Fruit fly (Drosophila melanogaster) whole organism, embryonic: ENCODE results near the gene CG42726.

ENCODE experiments used
- Aef1 ChIP-seq: fragments of 200-800 bp; sonication (Bioruptor generic); IDR thresholded peaks from 3 replicates; pipeline ENCODE4 v1.3.6; 2022; ENCODE audit warnings: missing biosample characterization, missing genetic modification characterization
- B-H1 ChIP-seq: fragments of 200-800 bp; sonication (Bioruptor generic); IDR thresholded peaks from 3 replicates; pipeline ENCODE4 v1.3.6; 2022; ENCODE audit warnings: missing biosample characterization, missing genetic modification characterization
- Bdp1 ChIP-seq: fragments of 200-800 bp; sonication (Bioruptor generic); optimal IDR thresholded peaks from 3 replicates; lab custom pipeline; 2016; ENCODE audit warnings: missing biosample characterization, missing genetic modification characterization
- CG10462 ChIP-seq: fragments of 200-800 bp; sonication (Bioruptor generic); optimal IDR thresholded peaks from 2 replicates; lab custom pipeline; 2016; ENCODE audit warnings: missing biosample characterization, missing genetic modification characterization
- CG11504 ChIP-seq: fragments of 200-800 bp; sonication (Bioruptor generic); optimal IDR thresholded peaks from 3 replicates; lab custom pipeline; 2019; ENCODE audit warnings: missing biosample characterization, mild to moderate bottlenecking, missing genetic modification characterization, moderate library complexity
- CG12071 ChIP-seq: fragments of 200-800 bp; sonication (Bioruptor generic); optimal IDR thresholded peaks from 3 replicates; lab custom pipeline; 2018; ENCODE audit warnings: missing biosample characterization, mild to moderate bottlenecking, missing genetic modification characterization
- CG13287 ChIP-seq: fragments of 200-800 bp; sonication (Bioruptor generic); IDR thresholded peaks from 2 replicates; pipeline ENCODE4 v1.3.6; 2022; ENCODE audit warnings: missing biosample characterization, missing genetic modification characterization; ENCODE audit not compliant: partially characterized antibody
- CG14441 ChIP-seq: fragments of 200-800 bp; sonication (Bioruptor generic); IDR thresholded peaks from 2 replicates; pipeline ENCODE4 v1.3.6; 2022; ENCODE audit warnings: missing biosample characterization, missing genetic modification characterization
- CG14667 ChIP-seq: fragments of 200-800 bp; sonication (Bioruptor generic); IDR thresholded peaks from 2 replicates; pipeline ENCODE4 v1.3.6; 2022; ENCODE audit warnings: missing biosample characterization, missing genetic modification characterization
- CG16779 ChIP-seq: fragments of 200-800 bp; sonication (Bioruptor generic); IDR thresholded peaks from 2 replicates; pipeline ENCODE4 v1.3.6; 2022; ENCODE audit warnings: missing biosample characterization, missing genetic modification characterization
- CG17361 ChIP-seq: fragments of 200-800 bp; sonication (Bioruptor generic); IDR thresholded peaks from 3 replicates; pipeline ENCODE4 v1.3.6; 2022; ENCODE audit warnings: missing biosample characterization, missing genetic modification characterization
- CG18476 ChIP-seq: fragments of 200-800 bp; sonication (Bioruptor generic); optimal IDR thresholded peaks from 2 replicates; lab custom pipeline; 2016; ENCODE audit warnings: missing biosample characterization, mild to moderate bottlenecking, missing genetic modification characterization
- CG18619 ChIP-seq: fragments of 200-800 bp; sonication (Bioruptor generic); optimal IDR thresholded peaks from 3 replicates; lab custom pipeline; 2017; ENCODE audit warnings: missing biosample characterization, mild to moderate bottlenecking, missing genetic modification characterization
- CG2202 ChIP-seq: fragments of 200-800 bp; sonication (Bioruptor generic); optimal IDR thresholded peaks from 2 replicates; lab custom pipeline; 2018; ENCODE audit warnings: missing biosample characterization, mild to moderate bottlenecking, missing genetic modification characterization
- CG2875 ChIP-seq: fragments of 200-800 bp; sonication (Bioruptor generic); optimal IDR thresholded peaks from 2 replicates; lab custom pipeline; 2017; ENCODE audit warnings: missing biosample characterization, mild to moderate bottlenecking, missing genetic modification characterization, missing genetic modification reagents
- CG34376 ChIP-seq: fragments of 200-800 bp; sonication (Bioruptor generic); optimal IDR thresholded peaks from 2 replicates; lab custom pipeline; 2018; ENCODE audit warnings: missing biosample characterization, mild to moderate bottlenecking, missing genetic modification characterization
- CG4404 ChIP-seq: fragments of 200-800 bp; sonication (Bioruptor generic); IDR thresholded peaks from 2 replicates; pipeline ENCODE4 v1.3.6; 2022; ENCODE audit warnings: missing biosample characterization, missing genetic modification characterization
- CG4617 ChIP-seq: fragments of 200-800 bp; sonication (Bioruptor generic); optimal IDR thresholded peaks from 3 replicates; lab custom pipeline; 2016; ENCODE audit warnings: missing biosample characterization, missing genetic modification characterization, borderline replicate concordance
- CG5953 ChIP-seq: fragments of 200-800 bp; sonication (Bioruptor generic); IDR thresholded peaks from 2 replicates; pipeline ENCODE4 v1.3.6; 2022; ENCODE audit warnings: missing biosample characterization, missing genetic modification characterization
- CG6175 ChIP-seq: fragments of 200-800 bp; sonication (Bioruptor generic); IDR thresholded peaks from 3 replicates; pipeline ENCODE4 v1.3.6; 2022; ENCODE audit warnings: missing biosample characterization, missing genetic modification characterization
- CG6254 ChIP-seq: fragments of 200-800 bp; sonication (Bioruptor generic); optimal IDR thresholded peaks from 3 replicates; lab custom pipeline; 2017; ENCODE audit warnings: mild to moderate bottlenecking, missing biosample characterization, missing genetic modification reagents, missing genetic modification characterization
- CG6272 ChIP-seq: fragments of 200-800 bp; sonication (Bioruptor generic); IDR thresholded peaks from 2 replicates; pipeline ENCODE4 v1.3.6; 2022; ENCODE audit warnings: missing biosample characterization, missing genetic modification characterization
- CG7271 ChIP-seq: fragments of 200-800 bp; sonication (Bioruptor generic); optimal IDR thresholded peaks from 2 replicates; lab custom pipeline; 2018; ENCODE audit warnings: missing biosample characterization, mild to moderate bottlenecking, missing genetic modification characterization, moderate library complexity
- CG8944 ChIP-seq: fragments of 200-800 bp; sonication (Bioruptor generic); optimal IDR thresholded peaks from 3 replicates; lab custom pipeline; 2016; ENCODE audit warnings: missing biosample characterization, missing genetic modification characterization
- CG9932 ChIP-seq: fragments of 200-800 bp; sonication (Bioruptor generic); IDR thresholded peaks from 2 replicates; pipeline ENCODE4 v1.3.6; 2022; ENCODE audit warnings: missing biosample characterization, missing genetic modification characterization
- D19B ChIP-seq: fragments of 200-800 bp; sonication (Bioruptor generic); optimal IDR thresholded peaks from 2 replicates; lab custom pipeline; 2017; ENCODE audit warnings: missing biosample characterization, mild to moderate bottlenecking, missing genetic modification characterization
- E2f1 ChIP-seq: fragments of 200-800 bp; sonication (Bioruptor generic); IDR thresholded peaks from 2 replicates; pipeline ENCODE4 v1.3.6; 2022; ENCODE audit warnings: missing biosample characterization, missing genetic modification characterization
- Fer1 ChIP-seq: fragments of 200-800 bp; sonication (Bioruptor generic); optimal IDR thresholded peaks from 2 replicates; lab custom pipeline; 2017; ENCODE audit warnings: missing biosample characterization, mild to moderate bottlenecking, missing genetic modification characterization
- Fer2 ChIP-seq: fragments of 200-800 bp; sonication (Bioruptor generic); optimal IDR thresholded peaks from 2 replicates; lab custom pipeline; 2018; ENCODE audit warnings: missing biosample characterization, mild to moderate bottlenecking, missing genetic modification characterization, moderate library complexity
- HHEX ChIP-seq: fragments of 200-800 bp; sonication (Bioruptor generic); optimal IDR thresholded peaks from 3 replicates; lab custom pipeline; 2017; ENCODE audit warnings: missing biosample characterization, mild to moderate bottlenecking, missing genetic modification characterization, missing genetic modification reagents
- Hr39 ChIP-seq: fragments of >200 bp; optimal IDR thresholded peaks from 2 replicates; lab custom pipeline; 2017
- Kr ChIP-seq: fragments of 200-800 bp; sonication (Bioruptor generic); optimal IDR thresholded peaks from 2 replicates; lab custom pipeline; 2017; ENCODE audit warnings: missing biosample characterization, mild to moderate bottlenecking, missing genetic modification characterization
- Lim3 ChIP-seq: fragments of 200-800 bp; sonication (Bioruptor generic); IDR thresholded peaks from 2 replicates; pipeline ENCODE4 v1.3.6; 2022; ENCODE audit warnings: missing biosample characterization, missing genetic modification characterization
- MESR4 ChIP-seq: fragments of 200-800 bp; sonication (Bioruptor generic); optimal IDR thresholded peaks from 2 replicates; lab custom pipeline; 2018; ENCODE audit warnings: missing biosample characterization, mild to moderate bottlenecking, missing genetic modification characterization, moderate library complexity
- NC2α ChIP-seq: fragments of 200-800 bp; sonication (Bioruptor generic); optimal IDR thresholded peaks from 2 replicates; lab custom pipeline; 2016; ENCODE audit warnings: missing biosample characterization, missing genetic modification characterization
- ac ChIP-seq: fragments of 200-800 bp; sonication (Bioruptor generic); optimal IDR thresholded peaks from 3 replicates; lab custom pipeline; 2017; ENCODE audit warnings: missing biosample characterization, mild to moderate bottlenecking, missing genetic modification characterization
- fd3F ChIP-seq: fragments of 200-800 bp; sonication (Bioruptor generic); optimal IDR thresholded peaks from 2 replicates; lab custom pipeline; 2018; ENCODE audit warnings: missing biosample characterization, mild to moderate bottlenecking, missing genetic modification characterization, moderate library complexity
- gcm ChIP-seq: fragments of 200-800 bp; sonication (Bioruptor generic); optimal IDR thresholded peaks from 2 replicates; lab custom pipeline; 2019; ENCODE audit warnings: missing biosample characterization, mild to moderate bottlenecking, missing genetic modification characterization, moderate library complexity
- gcm2 ChIP-seq: fragments of 200-800 bp; sonication (Bioruptor generic); optimal IDR thresholded peaks from 2 replicates; lab custom pipeline; 2016; ENCODE audit warnings: missing biosample characterization, missing genetic modification characterization
- ind ChIP-seq: fragments of 200-800 bp; sonication (Bioruptor generic); optimal IDR thresholded peaks from 3 replicates; lab custom pipeline; 2016; ENCODE audit warnings: missing biosample characterization, missing genetic modification characterization
- jing ChIP-seq: fragments of 200-800 bp; sonication (Bioruptor generic); optimal IDR thresholded peaks from 2 replicates; lab custom pipeline; 2018; ENCODE audit warnings: missing biosample characterization, mild to moderate bottlenecking, missing genetic modification characterization
- kni ChIP-seq: fragments of 200-800 bp; sonication (Bioruptor generic); optimal IDR thresholded peaks from 3 replicates; lab custom pipeline; 2017; ENCODE audit warnings: mild to moderate bottlenecking, missing biosample characterization, missing genetic modification reagents, missing genetic modification characterization
- odd ChIP-seq: fragments of 200-800 bp; sonication (Bioruptor generic); optimal IDR thresholded peaks from 2 replicates; lab custom pipeline; 2017; ENCODE audit warnings: missing biosample characterization, mild to moderate bottlenecking, missing genetic modification characterization
- org-1 ChIP-seq: fragments of 200-800 bp; sonication (Bioruptor generic); optimal IDR thresholded peaks from 2 replicates; lab custom pipeline; 2017; ENCODE audit warnings: missing biosample characterization, missing genetic modification characterization
- sc ChIP-seq, 3 experiments: fragments of >200 bp in 2 of 3; fragments of 200-800 bp in 1 of 3; sonication (Bioruptor generic) in 1 of 3; optimal IDR thresholded peaks; 2 replicates in 2 of 3; 3 replicates in 1 of 3; lab custom pipeline; 2017; ENCODE audit warnings: mild to moderate bottlenecking in 1 of 3, missing biosample characterization in 1 of 3, missing genetic modification characterization in 1 of 3, missing genetic modification reagents in 1 of 3
- slbo ChIP-seq: fragments of 200-800 bp; sonication (Bioruptor generic); IDR thresholded peaks from 2 replicates; pipeline ENCODE4 v1.3.6; 2022; ENCODE audit warnings: missing biosample characterization, missing genetic modification characterization
- tup ChIP-seq: fragments of 200-800 bp; sonication (Bioruptor generic); optimal IDR thresholded peaks from 2 replicates; lab custom pipeline; 2016; ENCODE audit warnings: missing biosample characterization, mild to moderate bottlenecking, missing genetic modification characterization, moderate library complexity
- vvl ChIP-seq: fragments of 200-800 bp; sonication (Bioruptor generic); IDR thresholded peaks from 2 replicates; pipeline ENCODE4 v1.3.6; 2022; ENCODE audit warnings: missing biosample characterization, missing genetic modification characterization
- zfh1 ChIP-seq: fragments of 200-800 bp; sonication (Bioruptor generic); IDR thresholded peaks from 3 replicates; pipeline ENCODE4 v1.3.6; 2022; ENCODE audit warnings: missing biosample characterization, missing genetic modification characterization

CG42726 gene

DNA sequence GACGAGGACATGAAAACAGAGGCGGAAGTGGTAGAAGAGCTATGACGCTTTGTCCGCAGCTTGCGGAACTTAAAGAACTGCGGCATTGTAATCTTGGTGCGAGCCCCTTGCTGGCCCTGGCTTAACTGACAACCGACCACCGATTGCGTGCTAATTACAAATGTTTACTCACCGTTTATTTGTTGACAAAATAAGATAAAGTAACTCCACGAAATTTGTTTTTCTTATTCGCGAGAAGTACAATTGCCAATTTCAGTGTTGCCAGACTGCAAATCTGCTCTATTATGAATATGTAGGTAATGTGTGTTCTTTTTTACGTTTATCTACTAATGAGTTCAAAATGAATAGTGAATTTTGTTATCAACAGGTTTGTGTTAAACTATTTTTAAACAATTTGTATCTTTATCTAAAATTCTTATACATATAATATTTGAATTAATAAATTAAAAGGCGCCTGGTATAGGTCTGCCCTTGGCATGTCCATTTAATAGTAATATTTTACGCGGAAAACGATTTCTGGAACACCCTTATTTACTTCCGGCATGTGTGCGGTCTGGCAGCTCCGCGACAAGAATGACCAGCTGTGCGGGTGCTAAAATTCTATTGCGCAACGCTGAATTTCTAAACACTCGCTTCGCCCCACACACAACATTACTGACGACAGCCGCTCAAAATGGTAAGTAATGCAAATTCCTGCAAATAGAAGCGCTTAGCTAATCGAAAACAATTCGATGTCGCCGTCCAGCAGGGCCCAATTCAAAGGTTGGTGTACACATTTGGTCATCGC lies 9.0 kb downstream of the CG42726 start, which contains the start of the genes Atg4b and Hibch (continued):
- TF ChIP-seq Fer1 (GFP tag; lab: Kevin White, UChicago) = peak; percentile 90
- peak; percentile 38 for TF ChIP-seq CG8944 (GFP tag; lab: Kevin White, UChicago)
- TF ChIP-seq vvl (GFP tag; lab: Robert Waterston, UW) = peak; percentile 81; the same call in 1 of the 2 replicates
- no peak for TF ChIP-seq CG11504
- TF ChIP-seq CG2875 = no peak
- TF ChIP-seq CG6175 = peak; percentile 60; the same call in 2 of the 3 replicates
- no peak for TF ChIP-seq Kr (GFP tag; lab: Kevin White, UChicago)
- TF ChIP-seq ind (GFP tag; lab: Kevin White, UChicago) = peak; percentile 87
- peak; percentile 87 for TF ChIP-seq CG18619 (GFP tag; lab: Kevin White, UChicago)
- TF ChIP-seq CG6254 (GFP tag; lab: Kevin White, UChicago) = peak; percentile 70
- 0 out of 2 replicates have a peak, but pooled peaks have one; percentile 25 for TF ChIP-seq Lim3 (GFP tag; lab: Robert Waterston, UW)
- no peak for TF ChIP-seq jing (GFP tag; lab: Kevin White, UChicago)
- TF ChIP-seq CG17361 (GFP tag; lab: Robert Waterston, UW) = peak; percentile 95
- TF ChIP-seq org-1 = peak; percentile 64
- peak; percentile 82 for TF ChIP-seq CG34376 (GFP tag; lab: Kevin White, UChicago)
- peak; percentile 77 for TF ChIP-seq kni (GFP tag; lab: Kevin White, UChicago)
- peak; percentile 86 for TF ChIP-seq Fer2
- TF ChIP-seq CG7271 (tag; lab: Kevin White, UChicago) = no peak
- peak; percentile 91 for TF ChIP-seq slbo (GFP tag; lab: Robert Waterston, UW)
- peak; percentile 57 for TF ChIP-seq CG10462
- peak; percentile 94 for TF ChIP-seq CG9932 (GFP tag; lab: Robert Waterston, UW)
- peak; percentile 14 for TF ChIP-seq ac (GFP tag; lab: Kevin White, UChicago)
- peak; percentile 75 for TF ChIP-seq CG14667
- peak; percentile 4 for TF ChIP-seq gcm2
- peak; percentile 68 for TF ChIP-seq E2f1
- TF ChIP-seq fd3F = peak; percentile 79
- peak; percentile 84 for TF ChIP-seq gcm (GFP tag; lab: Kevin White, UChicago)
- TF ChIP-seq sc (optimal IDR thresholded peaks at IDR 0.05; lab: Kevin White, UChicago) = no peak
- TF ChIP-seq sc (GFP tag; optimal IDR thresholded peaks at IDR 0.05; lab: Kevin White, UChicago) = no peak
- 0 out of 2 replicates have a peak, but pooled peaks have one; percentile 27 for TF ChIP-seq CG16779 (GFP tag; lab: Robert Waterston, UW)
- TF ChIP-seq CG13287 = peak; percentile 14; the same call in 1 of the 2 replicates
- peak; percentile 66 for TF ChIP-seq B-H1 (GFP tag; lab: Robert Waterston, UW)
- peak; percentile 62; the same call in 2 of the 3 replicates for TF ChIP-seq zfh1 (GFP tag; lab: Robert Waterston, UW)
- TF ChIP-seq CG18476 (GFP tag; lab: Kevin White, UChicago) = peak; percentile 64
- TF ChIP-seq HHEX (GFP tag; lab: Kevin White, UChicago) = peak; percentile 81
- TF ChIP-seq NC2α (GFP tag; lab: Kevin White, UChicago) = no peak
- TF ChIP-seq tup = peak; percentile 11
- TF ChIP-seq MESR4 (GFP tag; lab: Kevin White, UChicago) = peak; percentile 79
- peak; percentile 77 for TF ChIP-seq CG6272
- peak; percentile 78 for TF ChIP-seq CG14441 (GFP tag; lab: Robert Waterston, UW)
- TF ChIP-seq CG2202 = peak; percentile 48
- TF ChIP-seq odd (GFP tag; lab: Kevin White, UChicago) = peak; percentile 70
- TF ChIP-seq CG4404 (GFP tag; lab: Robert Waterston, UW) = peak; percentile 87
- TF ChIP-seq Aef1 (GFP tag; lab: Robert Waterston, UW) = peak; percentile 80
- TF ChIP-seq D19B (GFP tag; lab: Kevin White, UChicago) = peak; percentile 78
- TF ChIP-seq Bdp1 (GFP tag; lab: Kevin White, UChicago) = peak; percentile 26
- peak; percentile 56; the same call in 1 of the 2 replicates for TF ChIP-seq CG5953 (GFP tag; lab: Robert Waterston, UW)
- TF ChIP-seq CG12071 = no peak
- no peak for TF ChIP-seq Hr39 (lab: Kevin White, UChicago)
- peak; percentile 82 for TF ChIP-seq CG4617 (GFP tag; lab: Kevin White, UChicago)
